Worm (Caenorhabditis elegans) whole organism, mixed stage, embryonic: ENCODE data around the gene srx-26.

ENCODE experiments used
- blmp-1 ChIP-seq: fragments of 150-350 bp; optimal IDR thresholded peaks from 2 replicates; lab custom pipeline; 2014; ENCODE audit warnings: missing biosample characterization, missing genetic modification characterization
- ces-1 ChIP-seq: fragments of 150-350 bp; optimal IDR thresholded peaks from 2 replicates; lab custom pipeline; 2014; ENCODE audit warnings: missing biosample characterization, missing genetic modification reagents, missing genetic modification characterization
- elt-1 ChIP-seq: sonication (generic microtip); optimal IDR thresholded peaks from 2 replicates; lab custom pipeline; 2017; ENCODE audit warnings: missing genetic modification characterization, mild to moderate bottlenecking, missing compliant biosample characterization, antibody characterized with exemption, moderate library complexity, borderline replicate concordance; ENCODE audit not compliant: insufficient read depth
- lsy-2 ChIP-seq: fragments of 150-350 bp; optimal IDR thresholded peaks from 2 replicates; lab custom pipeline; 2014; ENCODE audit warnings: missing biosample characterization, missing genetic modification characterization
- mab-5 ChIP-seq: fragments of 150-350 bp; optimal IDR thresholded peaks from 2 replicates; lab custom pipeline; 2014; ENCODE audit warnings: missing biosample characterization, missing genetic modification characterization
- mep-1 ChIP-seq: fragments of 150-350 bp; optimal IDR thresholded peaks from 2 replicates; lab custom pipeline; 2017; ENCODE audit warnings: missing biosample characterization, missing genetic modification reagents, missing genetic modification characterization, inconsistent platforms
- nhr-12 ChIP-seq: fragments of 150-350 bp; optimal IDR thresholded peaks from 2 replicates; lab custom pipeline; 2014; ENCODE audit warnings: missing biosample characterization, missing genetic modification characterization
- nhr-2 ChIP-seq: fragments of 150-350 bp; optimal IDR thresholded peaks from 2 replicates; lab custom pipeline; 2014; ENCODE audit warnings: missing biosample characterization, missing genetic modification characterization
- nhr-237 ChIP-seq: fragments of 150-350 bp; optimal IDR thresholded peaks from 2 replicates; lab custom pipeline; 2014; ENCODE audit warnings: missing biosample characterization, missing genetic modification characterization
- snpc-4 ChIP-seq: fragments of 150-350 bp; optimal IDR thresholded peaks from 2 replicates; lab custom pipeline; 2014; ENCODE audit warnings: missing biosample characterization, missing genetic modification characterization
- sptf-1 ChIP-seq: sonication (generic microtip); optimal IDR thresholded peaks from 2 replicates; lab custom pipeline; 2017; ENCODE audit warnings: mild to moderate bottlenecking, missing genetic modification characterization, moderate library complexity, missing compliant biosample characterization
- unc-39 ChIP-seq: fragments of 150-350 bp; optimal IDR thresholded peaks from 2 replicates; lab custom pipeline; 2014; ENCODE audit warnings: missing biosample characterization, missing genetic modification characterization
- unc-62 ChIP-seq: fragments of 150-350 bp; optimal IDR thresholded peaks from 2 replicates; lab custom pipeline; 2014; ENCODE audit warnings: missing biosample characterization, missing genetic modification reagents, missing genetic modification characterization
- ztf-11 ChIP-seq: fragments of 150-350 bp; optimal IDR thresholded peaks from 2 replicates; lab custom pipeline; 2014; ENCODE audit warnings: missing biosample characterization, missing genetic modification characterization

DNA sequence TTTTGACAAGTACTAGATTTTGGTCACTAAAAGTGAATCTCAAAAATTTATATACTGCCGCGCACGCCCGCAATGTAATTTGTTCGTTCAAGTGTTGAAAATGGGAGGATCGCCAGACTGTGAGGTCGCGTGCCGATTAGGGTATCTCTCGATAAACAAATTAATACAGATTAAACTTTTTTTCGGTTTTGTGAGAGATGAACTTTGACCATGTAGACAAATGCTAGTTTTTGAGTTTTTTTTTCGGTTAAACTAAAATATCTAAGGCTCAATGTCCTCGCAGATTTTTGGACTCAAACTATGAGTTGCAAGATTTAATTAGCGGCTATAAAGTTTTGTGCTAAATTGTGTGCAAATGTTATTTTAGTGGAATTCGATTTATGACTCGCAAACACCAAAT is 16.8 kb upstream of the srx-26 start, which contains the start of gene dhs-15:
- TF ChIP-seq unc-39 (tag; lab: Kevin White, UChicago) (no peak), blmp-1 (tag; lab: Kevin White, UChicago) (no peak), lsy-2 (tag; lab: Kevin White, UChicago) (no peak), nhr-237 (tag; lab: Kevin White, UChicago) (no peak), nhr-12 (no peak), mep-1 (tag; lab: Kevin White, UChicago) (no peak), ces-1 (GFP tag; lab: Kevin White, UChicago) (no peak), elt-1 (tag; lab: Kevin White, UChicago) (no peak), sptf-1 (tag; lab: Kevin White, UChicago) (no peak), mab-5 (no peak), nhr-2 (tag; lab: Kevin White, UChicago) (no peak), snpc-4 (tag; lab: Kevin White, UChicago) (no peak), unc-62 (no peak), ztf-11 (tag; lab: Kevin White, UChicago) (no peak)
